Worm (Caenorhabditis elegans): ENCODE data around the gene C46F11.6.

The C46F11.6 gene

ce11 chrIII:3694572-3694971, 24.3 kb upstream of the C46F11.6 start, which contains the start of gene npr-15:
npr-15 (minus strand) TSS chrIII:3694672.
- TF ChIP-seq mep-1 (tag; optimal IDR thresholded peaks at IDR 0.05) = no peak
- TF ChIP-seq dpl-1 (GFP tag; optimal IDR thresholded peaks at IDR 0.05) = no peak
- no peak for TF ChIP-seq unc-30 (tag; optimal IDR thresholded peaks at IDR 0.05)
- TF ChIP-seq grh-1 (GFP tag; IDR thresholded peaks at IDR 0.05) = no peak
- TF ChIP-seq xbp-1 (tag; optimal IDR thresholded peaks at IDR 0.05) = no peak
- no peak for TF ChIP-seq snu-23 (GFP tag; optimal IDR thresholded peaks at IDR 0.05)
- no peak for TF ChIP-seq unc-62 (GFP tag; optimal IDR thresholded peaks at IDR 0.05)
- no peak for TF ChIP-seq efl-1 (optimal IDR thresholded peaks at IDR 0.05)
- TF ChIP-seq efl-1 (GFP tag; optimal IDR thresholded peaks at IDR 0.05 in 1 of 2) = no peak
- TF ChIP-seq mab-9 (GFP tag; IDR thresholded peaks at IDR 0.05) = no peak
- TF ChIP-seq pax-3 (tag; optimal IDR thresholded peaks at IDR 0.05) = no peak
- no peak for TF ChIP-seq sup-37 (GFP tag; optimal IDR thresholded peaks at IDR 0.05)
- TF ChIP-seq sox-4 (tag; optimal IDR thresholded peaks at IDR 0.05) = no peak
- no peak for TF ChIP-seq skn-1 (tag; optimal IDR thresholded peaks at IDR 0.05)

- TF ChIP-seq efl-1 (optimal IDR thresholded peaks at IDR 0.05) = no peak
- TF ChIP-seq efl-1 (GFP tag; optimal IDR thresholded peaks at IDR 0.05 in 1 of 2) = peak in 1 of 2 experiments; percentile 73
- no peak for TF ChIP-seq ces-1 (GFP tag; optimal IDR thresholded peaks at IDR 0.05)
- peak; percentile 33 for TF ChIP-seq lin-14 (GFP tag; optimal IDR thresholded peaks at IDR 0.05)
Measured at ce11 chrIII:3692516-3692915, 22.3 kb upstream of the C46F11.6 start.

ce11 chrIII:3682869-3683403, 12.7 kb upstream of the C46F11.6 start:
- TF ChIP-seq ama-1 (optimal IDR thresholded peaks at IDR 0.05) (no peak), alr-1 (tag; optimal IDR thresholded peaks at IDR 0.05; ENCODE audit: borderline replicate concordance) (no peak), jun-1 (tag; optimal IDR thresholded peaks at IDR 0.05) (no peak), lir-3 (tag; optimal IDR thresholded peaks at IDR 0.05; ENCODE audit: poor library complexity) (no peak), pax-3 (tag; optimal IDR thresholded peaks at IDR 0.05) (no peak), blmp-1 (tag; optimal IDR thresholded peaks at IDR 0.05) (no peak), nhr-11 (tag; optimal IDR thresholded peaks at IDR 0.05) (no peak), C16A3.4 (tag; optimal IDR thresholded peaks at IDR 0.05) (no peak), F16B12.6 (tag; optimal IDR thresholded peaks at IDR 0.05) (no peak), vab-15 (tag; optimal IDR thresholded peaks at IDR 0.05) (no peak), isw-1 (GFP tag; IDR thresholded peaks at IDR 0.05) (no peak), hpl-2 (GFP tag; optimal IDR thresholded peaks at IDR 0.05) (no peak), unc-30 (tag; optimal IDR thresholded peaks at IDR 0.05) (no peak)

ce11 chrIII:3681351-3681938, 11.2 kb upstream of the C46F11.6 start:
- TF ChIP-seq nhr-47 (tag; optimal IDR thresholded peaks at IDR 0.05) (peak; percentile 16), dsc-1 (tag; optimal IDR thresholded peaks at IDR 0.05) (peak; percentile 24), F16B12.6 (tag; optimal IDR thresholded peaks at IDR 0.05) (no peak), skn-1 (tag; optimal IDR thresholded peaks at IDR 0.05) (no peak), ets-5 (GFP tag; IDR thresholded peaks at IDR 0.05) (no peak), jun-1 (tag; optimal IDR thresholded peaks at IDR 0.05) (no peak), lin-35 (GFP tag; optimal IDR thresholded peaks at IDR 0.05) (no peak), egl-13 (tag; optimal IDR thresholded peaks at IDR 0.05) (peak; percentile 31), hpl-2 (GFP tag; optimal IDR thresholded peaks at IDR 0.05) (no peak), swsn-7 (tag; optimal IDR thresholded peaks at IDR 0.05) (peak; percentile 4), mdl-1 (tag; optimal IDR thresholded peaks at IDR 0.05) (no peak), fkh-8 (tag; optimal IDR thresholded peaks at IDR 0.05) (no peak), lin-39 (tag; optimal IDR thresholded peaks at IDR 0.05) (no peak), unc-98 (GFP tag; IDR thresholded peaks at IDR 0.05) (no peak), nhr-20 (tag; optimal IDR thresholded peaks at IDR 0.05) (no peak), Y116A8C.19 (tag; optimal IDR thresholded peaks at IDR 0.05; ENCODE audit: borderline replicate concordance) (no peak), lin-14 (GFP tag; optimal IDR thresholded peaks at IDR 0.05) (peak; percentile 51), unc-62 (GFP tag; optimal IDR thresholded peaks at IDR 0.05) (no peak), ceh-88 (GFP tag; IDR thresholded peaks at IDR 0.05) (no peak), nhr-19 (GFP tag; conservative IDR thresholded peaks at IDR 0.05) (no peak), sox-4 (tag; optimal IDR thresholded peaks at IDR 0.05) (no peak), blmp-1 (tag; optimal IDR thresholded peaks at IDR 0.05) (peak; percentile 93)

Measured in whole organism, L1 larva.